Fruit fly (Drosophila melanogaster) whole organism, embryonic: ENCODE results near the gene Sys1.
A peak's percentile ranks its signal among the peaks of the same experiment; 100 is the strongest.

Experiments
- BEAF-32 ChIP-seq: fragments of 200-800 bp; sonication (Bioruptor generic); optimal IDR thresholded peaks from 3 replicates; lab custom pipeline; 2017; ENCODE audit warnings: missing biosample characterization, missing genetic modification characterization, mild to moderate bottlenecking, moderate library complexity, missing genetic modification reagents
- CG10267 ChIP-seq: fragments of 200-800 bp; sonication (Bioruptor generic); optimal IDR thresholded peaks from 2 replicates; lab custom pipeline; 2018; ENCODE audit warnings: missing biosample characterization, mild to moderate bottlenecking, missing genetic modification characterization, moderate library complexity
- CG10431 ChIP-seq: fragments of 200-800 bp; sonication (Bioruptor generic); optimal IDR thresholded peaks from 3 replicates; lab custom pipeline; 2018; ENCODE audit warnings: missing biosample characterization, mild to moderate bottlenecking, missing genetic modification characterization
- CG10979 ChIP-seq: fragments of 200-800 bp; sonication (Bioruptor generic); optimal IDR thresholded peaks from 2 replicates; lab custom pipeline; 2018; ENCODE audit warnings: missing biosample characterization, mild to moderate bottlenecking, missing genetic modification characterization, moderate library complexity
- CG11504 ChIP-seq: fragments of 200-800 bp; sonication (Bioruptor generic); optimal IDR thresholded peaks from 3 replicates; lab custom pipeline; 2019; ENCODE audit warnings: missing biosample characterization, mild to moderate bottlenecking, missing genetic modification characterization, moderate library complexity
- CG12769 ChIP-seq: fragments of 200-800 bp; sonication (Bioruptor generic); optimal IDR thresholded peaks from 2 replicates; lab custom pipeline; 2019; ENCODE audit warnings: missing biosample characterization, mild to moderate bottlenecking, missing genetic modification characterization, moderate library complexity
- CG17385 ChIP-seq: fragments of 200-800 bp; sonication (Bioruptor generic); optimal IDR thresholded peaks from 3 replicates; lab custom pipeline; 2018; ENCODE audit warnings: missing biosample characterization, mild to moderate bottlenecking, missing genetic modification characterization
- CG18619 ChIP-seq: fragments of 200-800 bp; sonication (Bioruptor generic); optimal IDR thresholded peaks from 3 replicates; lab custom pipeline; 2017; ENCODE audit warnings: missing biosample characterization, mild to moderate bottlenecking, missing genetic modification characterization
- CG4730 ChIP-seq: fragments of 200-800 bp; sonication (Bioruptor generic); IDR thresholded peaks from 2 replicates; pipeline ENCODE4 v1.3.6; 2022; ENCODE audit warnings: missing biosample characterization, missing genetic modification characterization
- CG4820 ChIP-seq: fragments of 200-800 bp; sonication (Bioruptor generic); optimal IDR thresholded peaks from 3 replicates; lab custom pipeline; 2016; ENCODE audit warnings: missing biosample characterization, missing genetic modification characterization
- CG7745 ChIP-seq: fragments of 200-800 bp; sonication (Bioruptor generic); optimal IDR thresholded peaks from 2 replicates; lab custom pipeline; 2018; ENCODE audit warnings: missing biosample characterization, mild to moderate bottlenecking, missing genetic modification characterization, moderate library complexity
- CG7963 ChIP-seq: fragments of 200-800 bp; sonication (Bioruptor generic); IDR thresholded peaks from 3 replicates; pipeline ENCODE4 v1.3.6; 2022; ENCODE audit warnings: missing biosample characterization, missing genetic modification characterization; ENCODE audit not compliant: partially characterized antibody
- CG7987 ChIP-seq: fragments of 200-800 bp; sonication (Bioruptor generic); optimal IDR thresholded peaks from 2 replicates; lab custom pipeline; 2018; ENCODE audit warnings: missing biosample characterization, mild to moderate bottlenecking, missing genetic modification characterization, moderate library complexity
- CG8290 ChIP-seq, 3 experiments: fragments of 200-800 bp; sonication (Bioruptor generic); optimal IDR thresholded peaks; 2 replicates each; lab custom pipeline; 2016 to 2019; ENCODE audit warnings: missing biosample characterization in 3 of 3, missing genetic modification characterization in 3 of 3, mild to moderate bottlenecking in 2 of 3, moderate library complexity in 1 of 3
- CG9932 ChIP-seq: fragments of 200-800 bp; sonication (Bioruptor generic); IDR thresholded peaks from 2 replicates; pipeline ENCODE4 v1.3.6; 2022; ENCODE audit warnings: missing biosample characterization, missing genetic modification characterization
- D ChIP-seq, 2 experiments: fragments of 200-800 bp in 1 of 2; fragments of >200 bp in 1 of 2; sonication (Bioruptor generic) in 1 of 2; optimal IDR thresholded peaks; 2 replicates in 1 of 2; 3 replicates in 1 of 2; lab custom pipeline; 2017; ENCODE audit warnings: mild to moderate bottlenecking in 1 of 2, missing biosample characterization in 1 of 2, missing genetic modification characterization in 1 of 2, missing genetic modification reagents in 1 of 2
- Eip74EF ChIP-seq, 2 experiments: fragments of 200-800 bp in 1 of 2; fragments of >200 bp in 1 of 2; sonication (Bioruptor generic) in 1 of 2; optimal IDR thresholded peaks; 2 replicates each; lab custom pipeline; 2017 to 2019; ENCODE audit warnings: missing biosample characterization in 2 of 2, missing genetic modification characterization in 2 of 2, mild to moderate bottlenecking in 1 of 2, moderate library complexity in 1 of 2
- HLH4C ChIP-seq: fragments of 200-800 bp; sonication (Bioruptor generic); IDR thresholded peaks from 3 replicates; pipeline ENCODE4 v1.3.6; 2022; ENCODE audit warnings: missing biosample characterization, missing genetic modification characterization; ENCODE audit not compliant: partially characterized antibody
- Hsf ChIP-seq: fragments of 200-800 bp; sonication (Bioruptor generic); optimal IDR thresholded peaks from 3 replicates; lab custom pipeline; 2016; ENCODE audit warnings: missing biosample characterization, missing genetic modification characterization
- Lpt ChIP-seq: fragments of >200 bp; optimal IDR thresholded peaks from 2 replicates; lab custom pipeline; 2018; ENCODE audit warnings: missing biosample characterization, missing genetic modification characterization
- Mrtf ChIP-seq: fragments of 200-800 bp; sonication (Bioruptor generic); IDR thresholded peaks from 3 replicates; pipeline ENCODE4 v1.3.6; 2022; ENCODE audit warnings: missing biosample characterization, missing genetic modification characterization
- Oaz ChIP-seq: fragments of 200-800 bp; sonication (Bioruptor generic); IDR thresholded peaks from 2 replicates; pipeline ENCODE4 v1.3.6; 2022; ENCODE audit warnings: missing biosample characterization, missing genetic modification characterization
- Pdp1 ChIP-seq, 2 experiments: fragments of 200-800 bp; sonication (Bioruptor generic); optimal IDR thresholded peaks; 3 replicates each; lab custom pipeline; 2016; ENCODE audit warnings: missing biosample characterization in 2 of 2, missing genetic modification characterization in 2 of 2, mild to moderate bottlenecking in 1 of 2, moderate library complexity in 1 of 2
- Scr ChIP-seq: fragments of 200-800 bp; sonication (Bioruptor generic); IDR thresholded peaks from 2 replicates; pipeline ENCODE4 v1.3.6; 2022; ENCODE audit warnings: missing biosample characterization, missing genetic modification characterization; ENCODE audit not compliant: partially characterized antibody
- Tbp ChIP-seq: fragments of >200 bp; optimal IDR thresholded peaks from 2 replicates; lab custom pipeline; 2018; ENCODE audit warnings: missing biosample characterization, missing genetic modification characterization
- Vsx1 ChIP-seq: fragments of 200-800 bp; sonication (Bioruptor generic); optimal IDR thresholded peaks from 2 replicates; lab custom pipeline; 2017; ENCODE audit warnings: missing biosample characterization, mild to moderate bottlenecking, missing genetic modification characterization, missing genetic modification reagents
- abd-A ChIP-seq: fragments of 200-800 bp; sonication (Bioruptor generic); optimal IDR thresholded peaks from 3 replicates; lab custom pipeline; 2019; ENCODE audit warnings: missing biosample characterization, mild to moderate bottlenecking, missing genetic modification characterization, moderate library complexity
- crol ChIP-seq: fragments of 200-800 bp; sonication (Bioruptor generic); IDR thresholded peaks from 2 replicates; pipeline ENCODE4 v1.3.6; 2022; ENCODE audit warnings: missing biosample characterization, missing genetic modification characterization
- exex ChIP-seq: fragments of 200-800 bp; sonication (Bioruptor generic); optimal IDR thresholded peaks from 4 replicates; lab custom pipeline; 2018; ENCODE audit warnings: missing biosample characterization, mild to moderate bottlenecking, missing genetic modification characterization, moderate library complexity
- kah ChIP-seq: fragments of 200-800 bp; sonication (Bioruptor generic); optimal IDR thresholded peaks from 2 replicates; lab custom pipeline; 2018; ENCODE audit warnings: missing biosample characterization, mild to moderate bottlenecking, missing genetic modification characterization
- nau ChIP-seq: fragments of 200-800 bp; sonication (Bioruptor generic); optimal IDR thresholded peaks from 3 replicates; lab custom pipeline; 2017; ENCODE audit warnings: missing biosample characterization, mild to moderate bottlenecking, missing genetic modification characterization, missing genetic modification reagents
- onecut ChIP-seq: fragments of 200-800 bp; sonication (Bioruptor generic); IDR thresholded peaks from 2 replicates; pipeline ENCODE4 v1.3.6; 2022; ENCODE audit warnings: missing biosample characterization, missing genetic modification characterization
- pho ChIP-seq: fragments of 200-800 bp; sonication (Bioruptor generic); optimal IDR thresholded peaks from 2 replicates; lab custom pipeline; 2016; ENCODE audit warnings: missing biosample characterization, missing genetic modification characterization
- pum ChIP-seq: fragments of 200-800 bp; sonication (Bioruptor generic); optimal IDR thresholded peaks from 2 replicates; lab custom pipeline; 2016; ENCODE audit warnings: missing biosample characterization, missing genetic modification characterization
- sd ChIP-seq: fragments of 200-800 bp; sonication (Bioruptor generic); optimal IDR thresholded peaks from 3 replicates; lab custom pipeline; 2018; ENCODE audit warnings: missing biosample characterization, mild to moderate bottlenecking, missing genetic modification characterization, moderate library complexity
- sug ChIP-seq: fragments of 200-800 bp; optimal IDR thresholded peaks from 2 replicates; lab custom pipeline; 2019; ENCODE audit warnings: missing biosample characterization, mild to moderate bottlenecking, missing genetic modification characterization, moderate library complexity
- trem ChIP-seq: fragments of 200-800 bp; optimal IDR thresholded peaks from 3 replicates; lab custom pipeline; 2019; ENCODE audit warnings: missing biosample characterization, mild to moderate bottlenecking, missing genetic modification characterization, moderate library complexity
- twi ChIP-seq: fragments of 200-800 bp; optimal IDR thresholded peaks from 2 replicates; lab custom pipeline; 2019; ENCODE audit warnings: missing biosample characterization, mild to moderate bottlenecking, missing genetic modification characterization, moderate library complexity
- unc-4 ChIP-seq: fragments of 200-800 bp; sonication (Bioruptor generic); IDR thresholded peaks from 2 replicates; pipeline ENCODE4 v1.3.6; 2022; ENCODE audit warnings: missing biosample characterization, missing genetic modification characterization; ENCODE audit not compliant: partially characterized antibody
- wek ChIP-seq: fragments of 200-800 bp; sonication (Bioruptor generic); optimal IDR thresholded peaks from 3 replicates; lab custom pipeline; 2018; ENCODE audit warnings: missing biosample characterization, mild to moderate bottlenecking, missing genetic modification characterization, moderate library complexity

Sys1 gene

DNA sequence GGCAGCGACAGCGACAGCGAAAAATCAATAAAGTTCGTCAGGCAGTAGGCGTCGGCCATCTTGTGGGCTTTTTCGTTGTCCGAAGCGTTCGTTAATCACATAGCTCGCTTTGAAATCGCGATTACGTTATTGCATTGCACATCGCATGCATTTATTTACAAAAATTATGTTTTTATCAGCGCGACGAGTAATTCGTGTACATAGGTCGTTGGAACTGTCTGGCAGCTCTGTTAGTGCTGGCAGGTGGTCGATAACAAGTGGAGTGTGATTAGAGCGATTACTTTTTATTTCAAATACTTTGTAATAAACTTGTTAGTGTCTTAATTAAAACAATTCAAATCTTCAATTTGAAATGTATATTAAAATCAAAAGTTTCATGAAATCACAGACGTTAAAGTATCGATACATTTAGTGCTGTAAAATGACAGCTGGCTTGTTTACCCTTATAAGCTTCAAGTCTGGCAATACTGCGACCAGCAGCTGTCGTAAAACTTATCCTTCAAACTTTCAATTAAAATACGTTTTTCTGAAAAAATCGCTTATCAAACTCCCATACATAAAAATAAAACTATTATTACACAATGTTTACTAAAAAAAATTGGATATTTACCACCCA, 11.2 kb downstream of the Sys1 start, which contains the start of gene CG8032 (continued):
- peak; percentile 81 for TF ChIP-seq BEAF-32 (GFP tag; lab: Kevin White, UChicago)
- TF ChIP-seq CG18619: peak; percentile 22
- TF ChIP-seq Hsf (GFP tag; lab: Kevin White, UChicago): peak; percentile 50

DNA sequence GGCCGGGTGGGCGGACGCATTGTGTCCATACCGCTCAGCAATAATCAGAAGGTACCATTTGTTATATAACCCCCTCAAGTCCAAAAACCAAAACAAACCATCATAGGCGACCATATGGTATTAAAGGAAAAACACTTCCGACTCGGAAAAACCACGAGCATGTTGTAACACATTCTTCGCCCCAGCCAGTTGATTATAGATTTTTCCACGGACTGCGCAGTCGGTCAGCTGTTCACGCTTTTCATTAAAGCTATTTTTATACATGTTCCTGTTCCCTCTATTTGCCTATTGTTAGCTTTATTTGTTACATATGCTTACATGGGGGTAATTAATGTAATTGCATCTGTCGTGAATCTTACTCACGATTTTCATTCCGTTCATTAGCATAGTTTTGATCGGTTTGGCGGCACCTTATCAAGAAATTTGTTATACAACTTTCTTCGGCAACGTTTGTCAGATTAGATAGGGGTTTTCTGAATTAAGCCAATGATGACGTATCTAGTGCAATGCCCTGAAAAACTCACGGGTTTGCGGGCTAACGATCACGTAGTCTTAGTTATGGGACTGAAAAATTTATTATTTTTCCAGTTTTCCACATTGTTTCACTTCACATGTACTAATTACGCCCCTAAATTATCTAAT, 12.2 kb downstream of the Sys1 start:
- TF ChIP-seq crol (GFP tag; lab: Robert Waterston, UW) (no peak), onecut (GFP tag; lab: Robert Waterston, UW) (peak; percentile 99), Tbp (GFP tag; lab: Kevin White, UChicago) (no peak), sug (tag; lab: Kevin White, UChicago) (peak; percentile 2), Lpt (GFP tag; lab: Kevin White, UChicago) (no peak), sd (tag; lab: Kevin White, UChicago) (peak; percentile 54), Pdp1 (GFP tag; optimal IDR thresholded peaks at IDR 0.05; lab: Kevin White, UChicago) (peak in 1 of 2 experiments; percentile 96), exex (tag; lab: Kevin White, UChicago) (peak; percentile 38), pho (no peak), nau (GFP tag; lab: Kevin White, UChicago) (peak; percentile 2), CG7745 (tag; lab: Kevin White, UChicago) (peak; percentile 30), HLH4C (no peak), CG10431 (GFP tag; lab: Kevin White, UChicago) (peak; percentile 76), Mrtf (no peak), Oaz (no peak), CG12769 (tag; lab: Kevin White, UChicago) (peak; percentile 0), Vsx1 (peak; percentile 41), twi (peak; percentile 46)

DNA sequence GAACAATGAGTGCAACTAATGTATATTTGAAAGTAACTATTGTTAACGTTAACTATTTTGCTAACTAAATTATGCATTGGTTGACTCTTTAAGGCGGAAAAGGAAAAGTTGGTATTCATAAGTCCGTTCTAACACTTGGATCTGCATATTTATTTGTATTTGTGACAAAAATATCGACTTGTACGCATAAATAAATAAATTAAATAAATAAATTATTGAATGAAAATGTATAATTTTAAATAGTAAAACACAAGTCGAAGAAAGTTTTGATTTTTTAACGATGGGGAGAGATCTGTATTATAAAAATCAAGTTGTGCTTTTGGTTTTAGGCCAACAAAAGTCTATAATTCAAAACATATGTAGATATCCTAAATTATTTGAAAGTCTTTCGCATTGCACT, 14.9 kb downstream of the Sys1 start, which contains the start of gene CG8036:
Gene CG8036 (plus strand): TSS at position 301 of the 400 bp plus-strand sequence.
- TF ChIP-seq CG4820 (GFP tag; lab: Kevin White, UChicago): no peak
- TF ChIP-seq D (optimal IDR thresholded peaks at IDR 0.05; lab: Kevin White, UChicago): no peak
- no peak for TF ChIP-seq D (GFP tag; optimal IDR thresholded peaks at IDR 0.05; lab: Kevin White, UChicago)
- no peak for TF ChIP-seq CG10979 (tag; lab: Kevin White, UChicago)
- no peak for TF ChIP-seq CG9932 (GFP tag; lab: Robert Waterston, UW)
- no peak for TF ChIP-seq CG8290 (GFP tag; optimal IDR thresholded peaks at IDR 0.05; lab: Kevin White, UChicago)
- no peak for TF ChIP-seq CG8290 (tag; optimal IDR thresholded peaks at IDR 0.05; lab: Kevin White, UChicago)

DNA sequence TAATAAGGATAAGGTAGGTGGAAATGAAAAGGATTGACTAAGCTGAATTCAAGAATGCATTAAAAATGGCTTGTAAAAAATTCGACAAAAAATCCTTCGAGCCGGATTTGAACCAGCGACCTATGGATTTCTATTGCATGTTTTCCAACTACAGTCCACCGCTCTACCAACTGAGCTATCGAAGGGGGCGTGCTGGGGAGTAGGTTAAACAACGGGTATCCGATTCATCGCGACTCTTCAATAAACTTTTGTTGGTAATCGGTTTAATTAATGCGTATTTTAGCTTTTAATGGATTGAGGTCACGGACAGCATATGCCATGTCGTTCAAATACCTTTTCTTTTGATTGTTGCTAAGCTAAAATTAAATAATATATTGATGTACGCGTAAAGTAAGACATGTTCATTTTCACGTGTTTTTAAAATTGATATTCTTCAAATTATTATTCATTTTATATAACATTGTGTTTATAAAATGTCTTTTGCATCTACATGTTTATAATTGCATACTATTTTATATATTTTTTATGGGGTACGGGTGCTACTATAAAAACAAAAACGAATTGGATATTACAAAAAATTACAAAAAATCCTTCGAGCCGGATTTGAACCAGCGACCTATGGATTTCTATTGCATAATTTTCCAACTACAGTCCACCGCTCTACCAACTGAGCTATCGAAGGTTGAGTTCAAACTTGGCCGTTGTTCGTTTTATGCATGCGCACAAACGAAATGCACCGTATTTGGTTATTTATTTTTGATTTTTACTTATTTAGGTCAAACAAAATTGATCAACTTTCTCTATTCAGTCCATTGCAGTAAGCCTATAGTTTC, 15.6 kb downstream of the Sys1 start:
- peak; percentile 7 for TF ChIP-seq CG11504
- peak in 1 of 2 experiments; percentile 6 for TF ChIP-seq Eip74EF (GFP tag; optimal IDR thresholded peaks at IDR 0.05; lab: Kevin White, UChicago)
- TF ChIP-seq abd-A (tag; lab: Kevin White, UChicago): peak; percentile 93
- TF ChIP-seq wek (GFP tag; lab: Kevin White, UChicago): peak; percentile 9
- peak; percentile 44; the same call in 1 of the 2 replicates for TF ChIP-seq unc-4 (GFP tag; lab: Robert Waterston, UW)
- no peak for TF ChIP-seq CG10979 (tag; lab: Kevin White, UChicago)
- TF ChIP-seq Scr (GFP tag; lab: Robert Waterston, UW): peak; percentile 60; the same call in 1 of the 2 replicates
- TF ChIP-seq CG10267 (tag; lab: Kevin White, UChicago): no peak
- no peak for TF ChIP-seq trem (tag; lab: Kevin White, UChicago)
- peak; percentile 4 for TF ChIP-seq CG7987
- peak; percentile 2 for TF ChIP-seq CG12769 (tag; lab: Kevin White, UChicago)
- TF ChIP-seq CG4730 (GFP tag; lab: Robert Waterston, UW): no peak
- peak; percentile 89 for TF ChIP-seq CG7963
- TF ChIP-seq CG17385 (GFP tag; lab: Kevin White, UChicago): peak; percentile 2
- TF ChIP-seq pum: no peak
- peak; percentile 10 for TF ChIP-seq kah (GFP tag; lab: Kevin White, UChicago)
